Worm (Caenorhabditis elegans) whole organism, L4 larva: ENCODE measurements around the gene C04G6.2.

ENCODE experiments used
- D1046.2 ChIP-seq: fragments of 200-800 bp; sonication (Bioruptor generic); IDR thresholded peaks from 2 replicates; pipeline ENCODE4 v1.3.6; 2022; ENCODE audit warnings: missing genetic modification characterization, missing compliant biosample characterization
- F44E2.7 ChIP-seq: fragments of 200-800 bp; sonication (Bioruptor generic); IDR thresholded peaks from 2 replicates; pipeline ENCODE4 v2.1.2; 2022; ENCODE audit warnings: missing genetic modification characterization, missing compliant biosample characterization
- R02D3.7 ChIP-seq: fragments of 150-350 bp; sonication (generic microtip); optimal IDR thresholded peaks from 3 replicates; lab custom pipeline; 2014; ENCODE audit warnings: missing biosample characterization, missing genetic modification characterization
- T26A8.4 ChIP-seq: fragments of 200-800 bp; sonication (Bioruptor generic); IDR thresholded peaks from 2 replicates; pipeline ENCODE4 v1.3.6; 2022; ENCODE audit warnings: missing genetic modification characterization, missing compliant biosample characterization
- Y105C5A.15 ChIP-seq: fragments of 200-800 bp; sonication (Bioruptor generic); IDR thresholded peaks from 2 replicates; pipeline ENCODE4 v1.3.6; 2022; ENCODE audit warnings: missing genetic modification characterization, missing compliant biosample characterization
- Y5F2A.4 ChIP-seq: fragments of 200-800 bp; sonication (Bioruptor generic); optimal IDR thresholded peaks from 2 replicates; lab custom pipeline; 2018; ENCODE audit warnings: mild to moderate bottlenecking, missing genetic modification characterization, missing compliant biosample characterization
- Y75B8A.6 ChIP-seq: fragments of 200-800 bp; sonication (Bioruptor generic); IDR thresholded peaks from 2 replicates; pipeline ENCODE4 v1.3.6; 2022; ENCODE audit warnings: missing genetic modification reagents, missing genetic modification characterization, missing compliant biosample characterization
- aha-1 ChIP-seq: fragments of 150-350 bp; peaks from one replicate; lab custom pipeline; 2014; ENCODE audit warnings: missing biosample characterization, missing genetic modification characterization
- aly-2 ChIP-seq: sonication (generic microtip); optimal IDR thresholded peaks from 2 replicates; lab custom pipeline; 2018; ENCODE audit warnings: missing biosample characterization, missing genetic modification characterization
- ama-1 ChIP-seq: fragments of 150-350 bp; optimal IDR thresholded peaks from 2 replicates; lab custom pipeline; 2014; ENCODE audit warnings: inconsistent platforms, mixed read lengths
- ceh-62 ChIP-seq: sonication (generic microtip); optimal IDR thresholded peaks from 2 replicates; lab custom pipeline; 2017; ENCODE audit warnings: missing biosample characterization, missing genetic modification characterization
- ceh-82 ChIP-seq: sonication (generic microtip); optimal IDR thresholded peaks from 2 replicates; lab custom pipeline; 2017; ENCODE audit warnings: missing biosample characterization, missing genetic modification characterization
- ctbp-1 ChIP-seq: fragments of 200-800 bp; sonication (Bioruptor generic); IDR thresholded peaks from 2 replicates; pipeline ENCODE4 v1.3.6; 2022; ENCODE audit warnings: missing genetic modification reagents, missing genetic modification characterization, missing compliant biosample characterization
- daf-16 ChIP-seq, 3 experiments: sonication (generic microtip); optimal IDR thresholded peaks; 2 replicates each; lab custom pipeline; 2016 to 2017; ENCODE audit warnings: missing genetic modification characterization in 3 of 3, missing genetic modification reagents in 3 of 3, mild to moderate bottlenecking in 2 of 3, missing compliant biosample characterization in 2 of 3, missing biosample characterization in 1 of 3, moderate library complexity in 1 of 3
- daf-19 ChIP-seq: fragments of 200-800 bp; sonication (Bioruptor generic); conservative IDR thresholded peaks from 2 replicates; pipeline ENCODE4 v1.3.6; 2022; ENCODE audit warnings: missing genetic modification characterization, missing compliant biosample characterization
- dmd-9 ChIP-seq: fragments of 200-800 bp; sonication (Bioruptor generic); IDR thresholded peaks from 2 replicates; pipeline ENCODE4 v1.3.6; 2022; ENCODE audit warnings: missing genetic modification reagents, missing genetic modification characterization, missing compliant biosample characterization
- duxl-1 ChIP-seq: sonication (generic microtip); optimal IDR thresholded peaks from 2 replicates; lab custom pipeline; 2016; ENCODE audit warnings: mild to moderate bottlenecking, missing genetic modification characterization, moderate library complexity, missing compliant biosample characterization; ENCODE audit not compliant: poor library complexity
- hif-1 ChIP-seq, 2 experiments: sonication (generic microtip); optimal IDR thresholded peaks; 2 replicates each; lab custom pipeline; 2016 to 2017; ENCODE audit warnings: missing compliant biosample characterization in 2 of 2, missing genetic modification characterization in 2 of 2, missing genetic modification reagents in 2 of 2, missing genotype in 2 of 2, mild to moderate bottlenecking in 1 of 2
- hmg-1.1 ChIP-seq: fragments of 200-800 bp; sonication (Bioruptor generic); IDR thresholded peaks from 2 replicates; pipeline ENCODE4 v1.3.6; 2022; ENCODE audit warnings: missing genetic modification reagents, missing genetic modification characterization, missing compliant biosample characterization
- jun-1 ChIP-seq: fragments of 150-350 bp; optimal IDR thresholded peaks from 2 replicates; lab custom pipeline; 2014; ENCODE audit warnings: missing biosample characterization, missing genetic modification reagents, missing genetic modification characterization
- lim-7 ChIP-seq: fragments of 200-800 bp; sonication (Bioruptor generic); IDR thresholded peaks from 2 replicates; pipeline ENCODE4 v1.3.6; 2022; ENCODE audit warnings: missing genetic modification characterization, missing compliant biosample characterization
- lin-1 ChIP-seq: fragments of 200-800 bp; sonication (Bioruptor generic); IDR thresholded peaks from 2 replicates; pipeline ENCODE4 v1.3.6; 2022; ENCODE audit warnings: missing genetic modification reagents, missing genetic modification characterization, missing compliant biosample characterization
- lin-13 ChIP-seq: fragments of 150-350 bp; optimal IDR thresholded peaks from 2 replicates; lab custom pipeline; 2014; ENCODE audit warnings: missing biosample characterization, missing genetic modification reagents, missing genetic modification characterization
- lin-15B ChIP-seq: fragments of 150-350 bp; sonication (generic microtip); optimal IDR thresholded peaks from 3 replicates; lab custom pipeline; 2014; ENCODE audit warnings: missing biosample characterization, missing genetic modification characterization
- lir-3 ChIP-seq: sonication (generic microtip); optimal IDR thresholded peaks from 2 replicates; lab custom pipeline; 2016; ENCODE audit warnings: mild to moderate bottlenecking, missing genetic modification characterization, missing compliant biosample characterization
- madf-5 ChIP-seq, 2 experiments: fragments of 200-800 bp; sonication (Bioruptor generic); IDR thresholded peaks; 2 replicates each; pipeline ENCODE4 v1.3.6; 2022; ENCODE audit warnings: missing compliant biosample characterization in 2 of 2, missing genetic modification characterization in 2 of 2
- mep-1 ChIP-seq: fragments of 150-350 bp; sonication (generic microtip); optimal IDR thresholded peaks from 3 replicates; lab custom pipeline; 2014; ENCODE audit warnings: missing biosample characterization, missing genetic modification characterization
- mes-2 ChIP-seq: sonication (generic microtip); optimal IDR thresholded peaks from 2 replicates; lab custom pipeline; 2016; ENCODE audit warnings: missing genotype, mild to moderate bottlenecking, missing genetic modification characterization, missing compliant biosample characterization; ENCODE audit not compliant: poor library complexity, severe bottlenecking
- mxl-3 ChIP-seq: fragments of 200-800 bp; sonication (Bioruptor generic); optimal IDR thresholded peaks from 2 replicates; lab custom pipeline; 2018; ENCODE audit warnings: mild to moderate bottlenecking, missing genetic modification characterization, missing compliant biosample characterization
- nhr-111 ChIP-seq: fragments of 200-800 bp; sonication (Bioruptor generic); optimal IDR thresholded peaks from 2 replicates; lab custom pipeline; 2018; ENCODE audit warnings: mild to moderate bottlenecking, missing genetic modification characterization, missing compliant biosample characterization
- nhr-28 ChIP-seq: fragments of 150-350 bp; optimal IDR thresholded peaks from 2 replicates; lab custom pipeline; 2014; ENCODE audit warnings: missing biosample characterization, missing genetic modification characterization
- nhr-48 ChIP-seq: sonication (generic microtip); optimal IDR thresholded peaks from 2 replicates; lab custom pipeline; 2016; ENCODE audit warnings: mild to moderate bottlenecking, missing genetic modification characterization, missing compliant biosample characterization
- nhr-76 ChIP-seq: fragments of 150-350 bp; optimal IDR thresholded peaks from 2 replicates; lab custom pipeline; 2014; ENCODE audit warnings: missing biosample characterization, missing genetic modification characterization
- pha-4 ChIP-seq, 2 experiments: fragments of 150-350 bp in 1 of 2; fragments of 200-800 bp in 1 of 2; sonication (Bioruptor generic) in 1 of 2; IDR thresholded peaks in 1 of 2; optimal IDR thresholded peaks in 1 of 2; 2 replicates each; pipeline versions ENCODE4 v1.3.6 to Lab custom; 2014 to 2022; ENCODE audit warnings: missing genetic modification characterization in 2 of 2, missing genetic modification reagents in 2 of 2, missing biosample characterization in 1 of 2, missing compliant biosample characterization in 1 of 2
- set-16 ChIP-seq: fragments of 200-800 bp; sonication (Bioruptor generic); IDR thresholded peaks from 2 replicates; pipeline ENCODE4 v1.3.6; 2022; ENCODE audit warnings: missing genetic modification reagents, missing genetic modification characterization, missing compliant biosample characterization
- spr-1 ChIP-seq: sonication (generic microtip); optimal IDR thresholded peaks from 2 replicates; lab custom pipeline; 2016; ENCODE audit warnings: mild to moderate bottlenecking, missing genetic modification characterization, missing compliant biosample characterization
- tra-1 ChIP-seq: fragments of 200-800 bp; sonication (Bioruptor generic); IDR thresholded peaks from 2 replicates; pipeline ENCODE4 v1.3.6; 2022; ENCODE audit warnings: missing genetic modification reagents, missing genetic modification characterization, missing compliant biosample characterization
- unc-130 ChIP-seq: sonication (generic microtip); optimal IDR thresholded peaks from 2 replicates; lab custom pipeline; 2016; ENCODE audit warnings: missing genetic modification reagents, missing genetic modification characterization, missing compliant biosample characterization
- unc-39 ChIP-seq: sonication (generic microtip); optimal IDR thresholded peaks from 2 replicates; lab custom pipeline; 2017; ENCODE audit warnings: missing biosample characterization, missing genetic modification characterization
- vab-7 ChIP-seq: fragments of 200-800 bp; sonication (Bioruptor generic); IDR thresholded peaks from 2 replicates; pipeline ENCODE4 v1.3.6; 2022; ENCODE audit warnings: missing genetic modification reagents, missing genetic modification characterization, missing compliant biosample characterization
- zfp-2 ChIP-seq: sonication (generic microtip); optimal IDR thresholded peaks from 2 replicates; lab custom pipeline; 2016; ENCODE audit warnings: mild to moderate bottlenecking, missing genetic modification characterization, missing compliant biosample characterization
- zfp-3 ChIP-seq: fragments of 200-800 bp; sonication (Bioruptor generic); conservative IDR thresholded peaks from 2 replicates; pipeline ENCODE4 v1.3.6; 2022; ENCODE audit warnings: missing genetic modification reagents, missing genetic modification characterization, missing compliant biosample characterization
- zip-11 ChIP-seq: fragments of 200-800 bp; sonication (Bioruptor generic); IDR thresholded peaks from 2 replicates; pipeline ENCODE4 v1.3.6; 2022; ENCODE audit warnings: missing genetic modification characterization, missing compliant biosample characterization
- zip-2 ChIP-seq: fragments of 150-350 bp; optimal IDR thresholded peaks from 2 replicates; lab custom pipeline; 2014; ENCODE audit warnings: missing biosample characterization, missing genetic modification characterization
- ztf-11 ChIP-seq: fragments of 150-350 bp; optimal IDR thresholded peaks from 2 replicates; lab custom pipeline; 2014; ENCODE audit warnings: missing biosample characterization, missing genetic modification characterization

Gene C04G6.2

DNA sequence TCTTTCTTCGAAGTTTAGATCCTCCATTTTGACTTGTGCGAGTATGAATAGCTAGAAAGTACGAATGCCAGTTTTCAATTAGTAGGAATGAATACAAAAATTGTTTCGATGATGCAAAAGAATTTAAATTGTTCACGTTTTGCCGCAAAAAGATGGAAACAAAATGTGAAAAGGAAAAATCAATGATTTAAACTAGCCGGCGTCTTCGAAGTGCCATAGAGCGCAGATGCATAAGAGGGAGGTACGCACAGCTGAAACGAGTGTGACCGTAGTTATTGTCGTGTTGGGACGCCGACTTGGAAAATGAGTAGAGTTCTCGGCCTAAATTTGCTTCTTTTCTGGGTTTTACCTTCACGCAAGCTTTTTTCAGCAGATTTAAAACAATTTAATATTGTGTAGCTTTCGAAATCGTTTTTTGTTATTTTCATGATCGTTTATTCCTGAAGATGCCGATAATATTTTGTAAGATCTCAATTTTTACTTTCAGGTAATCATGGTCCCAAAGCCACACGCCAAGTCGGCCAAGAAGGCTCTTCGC is 37.8 kb upstream of the C04G6.2 start, which contains the start of the genes ify-1 and rpl-22 (continued):
- 0 out of 2 replicates have a peak, but pooled peaks have one; percentile 36 for TF ChIP-seq Y75B8A.6 (GFP tag; lab: Robert Waterston, UW)
- no peak for TF ChIP-seq nhr-76 (tag; lab: Kevin White, UChicago)
- peak; percentile 61 for TF ChIP-seq mxl-3
- peak in 1 of 2 experiments; percentile 38 for TF ChIP-seq daf-16 (GFP tag; optimal IDR thresholded peaks at IDR 0.05; lab: Kevin White, UChicago)
- peak; percentile 84 for TF ChIP-seq daf-16 (tag; optimal IDR thresholded peaks at IDR 0.05; lab: Kevin White, UChicago)
- no peak for TF ChIP-seq aly-2 (tag; lab: Kevin White, UChicago)
- peak; percentile 69 for TF ChIP-seq jun-1
- no peak for TF ChIP-seq unc-39 (tag; lab: Kevin White, UChicago)
- TF ChIP-seq R02D3.7 (tag; lab: Kevin White, UChicago): no peak
- peak; percentile 96 for TF ChIP-seq mes-2
- TF ChIP-seq tra-1 (GFP tag; lab: Robert Waterston, UW): no peak
- no peak for TF ChIP-seq ztf-11 (tag; lab: Kevin White, UChicago)
- TF ChIP-seq dmd-9: 0 out of 2 replicates have a peak, but pooled peaks have one; percentile 35
- TF ChIP-seq lir-3 (tag; lab: Kevin White, UChicago): no peak

DNA sequence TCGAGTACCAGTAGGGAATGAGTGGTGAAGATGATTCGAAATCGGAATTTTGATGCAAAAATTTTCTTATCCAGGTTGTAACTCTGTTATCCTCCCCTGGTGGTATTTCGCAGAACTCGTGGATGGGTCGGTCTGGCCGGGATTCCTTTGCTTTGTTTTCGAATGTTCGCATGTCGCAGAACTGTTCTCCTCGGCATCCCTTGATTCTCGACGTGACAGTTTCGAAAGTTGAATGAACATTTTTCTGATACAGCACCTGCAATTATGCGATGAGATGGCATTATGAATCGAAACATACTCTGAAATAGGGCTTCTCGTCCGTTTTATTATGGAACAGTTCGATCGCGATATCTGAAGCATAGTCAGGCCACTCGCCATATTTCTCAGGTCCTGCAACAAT is 36.8 kb upstream of the C04G6.2 start:
- TF ChIP-seq madf-5 (GFP tag; IDR thresholded peaks at IDR 0.05; lab: Robert Waterston, UW) (peak in 1 of 2 experiments; percentile 40; a peak in 1 of 4 replicates), ctbp-1 (GFP tag; lab: Robert Waterston, UW) (peak; percentile 10; the same call in 1 of the 2 replicates), aha-1 (tag; lab: Kevin White, UChicago) (peak; percentile 21), zfp-3 (GFP tag; lab: Robert Waterston, UW) (0 out of 2 replicates have a peak, but pooled peaks have one; percentile 19), pha-4 (GFP tag; IDR thresholded peaks at IDR 0.05; lab: Robert Waterston, UW) (no peak), pha-4 (tag; optimal IDR thresholded peaks at IDR 0.05; lab: Kevin White, UChicago) (no peak)

DNA sequence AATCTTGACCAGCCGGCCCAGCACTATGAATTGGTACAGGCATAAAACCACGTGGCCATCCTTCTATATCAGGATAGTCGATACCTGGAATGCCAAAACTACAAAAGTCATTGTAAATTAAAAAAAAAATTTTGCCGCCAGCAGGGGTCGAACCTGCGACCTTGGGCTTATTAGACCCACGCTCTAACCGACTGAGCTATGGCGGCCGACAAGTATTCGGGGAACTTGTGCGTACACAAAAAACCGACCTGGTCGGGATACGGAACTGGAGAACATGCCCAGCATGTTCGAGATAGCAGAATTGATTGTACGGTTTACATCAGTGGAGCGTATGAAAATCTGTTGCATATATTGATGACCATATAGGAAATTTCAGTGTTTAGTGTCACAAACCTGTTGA is 35.7 kb upstream of the C04G6.2 start:
- no peak for TF ChIP-seq ama-1
- TF ChIP-seq mes-2: peak; percentile 85
- TF ChIP-seq lin-1 (GFP tag; lab: Robert Waterston, UW): peak; percentile 56; the same call in 1 of the 2 replicates
- TF ChIP-seq zfp-3 (GFP tag; lab: Robert Waterston, UW): peak; percentile 60; the same call in 1 of the 2 replicates
- peak; percentile 91 for TF ChIP-seq D1046.2 (GFP tag; lab: Robert Waterston, UW)
- TF ChIP-seq spr-1: peak; percentile 50
- TF ChIP-seq set-16: peak; percentile 20; the same call in 1 of the 2 replicates
- TF ChIP-seq zfp-2: no peak
- TF ChIP-seq ceh-62 (tag; lab: Kevin White, UChicago): no peak
- TF ChIP-seq nhr-48 (tag; lab: Kevin White, UChicago): peak; percentile 34
- peak; percentile 76 for TF ChIP-seq mep-1
- TF ChIP-seq lim-7 (GFP tag; lab: Robert Waterston, UW): peak; percentile 80
- TF ChIP-seq hif-1 (tag; optimal IDR thresholded peaks at IDR 0.05; lab: Kevin White, UChicago): peak; percentile 12 to 14
- TF ChIP-seq mxl-3: peak; percentile 43
- TF ChIP-seq zip-11 (GFP tag; lab: Robert Waterston, UW): 0 out of 2 replicates have a peak, but pooled peaks have one; percentile 21
- TF ChIP-seq Y105C5A.15: peak; percentile 86; the same call in 1 of the 2 replicates
- no peak for TF ChIP-seq F44E2.7
- TF ChIP-seq unc-130 (GFP tag; lab: Kevin White, UChicago): peak; percentile 45
- 0 out of 2 replicates have a peak, but pooled peaks have one; percentile 35 for TF ChIP-seq tra-1 (GFP tag; lab: Robert Waterston, UW)
- peak; percentile 61 for TF ChIP-seq vab-7 (GFP tag; lab: Robert Waterston, UW)
- TF ChIP-seq nhr-111 (GFP tag; lab: Kevin White, UChicago): peak; percentile 52
- no peak for TF ChIP-seq unc-39 (tag; lab: Kevin White, UChicago)
- peak; percentile 27 for TF ChIP-seq aha-1 (tag; lab: Kevin White, UChicago)
- peak; percentile 38 for TF ChIP-seq nhr-28 (tag; lab: Kevin White, UChicago)
- no peak for TF ChIP-seq Y5F2A.4 (GFP tag; lab: Kevin White, UChicago)
- TF ChIP-seq T26A8.4: no peak; the same call in none of the 2 replicates
- TF ChIP-seq hmg-1.1 (GFP tag; lab: Robert Waterston, UW): peak; percentile 75
- peak; percentile 83 for TF ChIP-seq daf-19
- peak; percentile 30 for TF ChIP-seq lin-13 (GFP tag; lab: Kevin White, UChicago)
- TF ChIP-seq lin-15B (tag; lab: Kevin White, UChicago): no peak
- TF ChIP-seq zip-2 (tag; lab: Kevin White, UChicago): no peak
- TF ChIP-seq duxl-1 (tag; lab: Kevin White, UChicago): peak; percentile 76
- TF ChIP-seq ceh-82 (tag; lab: Kevin White, UChicago): no peak
